Worm (Caenorhabditis elegans) whole organism, L4 larva: ENCODE measurements around the gene Y24D9A.6.

Experiments used
- F26F4.8 ChIP-seq: fragments of 200-800 bp; sonication (Bioruptor generic); conservative IDR thresholded peaks from 2 replicates; pipeline ENCODE4 v1.3.6; 2022; ENCODE audit warnings: missing genetic modification characterization, missing compliant biosample characterization
- F37D6.2 ChIP-seq: sonication (generic microtip); optimal IDR thresholded peaks from 2 replicates; lab custom pipeline; 2016; ENCODE audit warnings: mild to moderate bottlenecking, missing genetic modification characterization, missing compliant biosample characterization
- Y48G9A.11 ChIP-seq: fragments of 200-800 bp; sonication (Bioruptor generic); IDR thresholded peaks from 2 replicates; pipeline ENCODE4 v1.3.6; 2022; ENCODE audit warnings: missing genetic modification reagents, missing genetic modification characterization, missing compliant biosample characterization
- ZK337.2 ChIP-seq: fragments of 200-800 bp; sonication (Bioruptor generic); IDR thresholded peaks from 2 replicates; pipeline ENCODE4 v1.3.6; 2022; ENCODE audit warnings: missing genetic modification reagents, missing genetic modification characterization, missing compliant biosample characterization
- aha-1 ChIP-seq: fragments of 150-350 bp; peaks from one replicate; lab custom pipeline; 2014; ENCODE audit warnings: missing biosample characterization, missing genetic modification characterization
- aly-2 ChIP-seq: sonication (generic microtip); optimal IDR thresholded peaks from 2 replicates; lab custom pipeline; 2018; ENCODE audit warnings: missing biosample characterization, missing genetic modification characterization
- ama-1 ChIP-seq: fragments of 150-350 bp; optimal IDR thresholded peaks from 2 replicates; lab custom pipeline; 2014; ENCODE audit warnings: inconsistent platforms, mixed read lengths
- arid-1 ChIP-seq: fragments of 200-800 bp; sonication (Bioruptor generic); conservative IDR thresholded peaks from 2 replicates; pipeline ENCODE4 v1.3.6; 2022; ENCODE audit warnings: missing genetic modification reagents, missing genetic modification characterization, missing compliant biosample characterization
- ceh-28 ChIP-seq: fragments of 150-350 bp; optimal IDR thresholded peaks from 2 replicates; lab custom pipeline; 2014; ENCODE audit warnings: missing biosample characterization, missing genetic modification reagents, missing genetic modification characterization
- ctbp-1 ChIP-seq: fragments of 200-800 bp; sonication (Bioruptor generic); IDR thresholded peaks from 2 replicates; pipeline ENCODE4 v1.3.6; 2022; ENCODE audit warnings: missing genetic modification reagents, missing genetic modification characterization, missing compliant biosample characterization
- daf-12 ChIP-seq: fragments of 150-350 bp; optimal IDR thresholded peaks from 2 replicates; lab custom pipeline; 2014; ENCODE audit warnings: missing biosample characterization, missing genetic modification reagents, missing genetic modification characterization
- daf-19 ChIP-seq: fragments of 200-800 bp; sonication (Bioruptor generic); conservative IDR thresholded peaks from 2 replicates; pipeline ENCODE4 v1.3.6; 2022; ENCODE audit warnings: missing genetic modification characterization, missing compliant biosample characterization
- dmd-9 ChIP-seq: fragments of 200-800 bp; sonication (Bioruptor generic); IDR thresholded peaks from 2 replicates; pipeline ENCODE4 v1.3.6; 2022; ENCODE audit warnings: missing genetic modification reagents, missing genetic modification characterization, missing compliant biosample characterization
- dve-1 ChIP-seq: sonication (generic microtip); optimal IDR thresholded peaks from 2 replicates; lab custom pipeline; 2017; ENCODE audit warnings: antibody characterized with exemption, mild to moderate bottlenecking, missing genetic modification characterization, missing compliant biosample characterization; ENCODE audit not compliant: insufficient read depth
- fkh-10 ChIP-seq: fragments of 150-350 bp; optimal IDR thresholded peaks from 2 replicates; lab custom pipeline; 2014; ENCODE audit warnings: missing biosample characterization, missing genetic modification reagents, missing genetic modification characterization
- fos-1 ChIP-seq: fragments of 150-350 bp; optimal IDR thresholded peaks from 2 replicates; lab custom pipeline; 2014; ENCODE audit warnings: missing biosample characterization, missing genetic modification characterization
- gei-8 ChIP-seq: fragments of 200-800 bp; sonication (Bioruptor generic); optimal IDR thresholded peaks from 2 replicates; lab custom pipeline; 2018; ENCODE audit warnings: mild to moderate bottlenecking, missing genetic modification characterization, missing compliant biosample characterization
- hif-1 ChIP-seq, 2 experiments: sonication (generic microtip); optimal IDR thresholded peaks; 2 replicates each; lab custom pipeline; 2016 to 2017; ENCODE audit warnings: missing compliant biosample characterization in 2 of 2, missing genetic modification characterization in 2 of 2, missing genetic modification reagents in 2 of 2, missing genotype in 2 of 2, mild to moderate bottlenecking in 1 of 2
- hmg-1.1 ChIP-seq: fragments of 200-800 bp; sonication (Bioruptor generic); IDR thresholded peaks from 2 replicates; pipeline ENCODE4 v1.3.6; 2022; ENCODE audit warnings: missing genetic modification reagents, missing genetic modification characterization, missing compliant biosample characterization
- jun-1 ChIP-seq: fragments of 150-350 bp; optimal IDR thresholded peaks from 2 replicates; lab custom pipeline; 2014; ENCODE audit warnings: missing biosample characterization, missing genetic modification reagents, missing genetic modification characterization
- lim-7 ChIP-seq: fragments of 200-800 bp; sonication (Bioruptor generic); IDR thresholded peaks from 2 replicates; pipeline ENCODE4 v1.3.6; 2022; ENCODE audit warnings: missing genetic modification characterization, missing compliant biosample characterization
- lin-13 ChIP-seq: fragments of 150-350 bp; optimal IDR thresholded peaks from 2 replicates; lab custom pipeline; 2014; ENCODE audit warnings: missing biosample characterization, missing genetic modification reagents, missing genetic modification characterization
- lin-15B ChIP-seq: fragments of 150-350 bp; sonication (generic microtip); optimal IDR thresholded peaks from 3 replicates; lab custom pipeline; 2014; ENCODE audit warnings: missing biosample characterization, missing genetic modification characterization
- lin-38 ChIP-seq: fragments of 200-800 bp; sonication (Bioruptor generic); IDR thresholded peaks from 2 replicates; pipeline ENCODE4 v1.3.6; 2022; ENCODE audit warnings: missing genetic modification reagents, missing genetic modification characterization, missing compliant biosample characterization
- mdt-29 ChIP-seq: fragments of 200-800 bp; sonication (Bioruptor generic); IDR thresholded peaks from 2 replicates; pipeline ENCODE4 v1.3.6; 2022; ENCODE audit warnings: missing genetic modification reagents, missing genetic modification characterization, missing compliant biosample characterization
- mxl-2 ChIP-seq: fragments of 200-800 bp; sonication (Bioruptor generic); conservative IDR thresholded peaks from 2 replicates; pipeline ENCODE4 v1.3.6; 2022; ENCODE audit warnings: missing genetic modification reagents, missing genetic modification characterization, missing compliant biosample characterization
- mxl-3 ChIP-seq: fragments of 200-800 bp; sonication (Bioruptor generic); optimal IDR thresholded peaks from 2 replicates; lab custom pipeline; 2018; ENCODE audit warnings: mild to moderate bottlenecking, missing genetic modification characterization, missing compliant biosample characterization
- nhr-10 ChIP-seq: fragments of 150-350 bp; optimal IDR thresholded peaks from 2 replicates; lab custom pipeline; 2014; ENCODE audit warnings: missing biosample characterization, missing genetic modification characterization
- nhr-102 ChIP-seq: sonication (generic microtip); optimal IDR thresholded peaks from 2 replicates; lab custom pipeline; 2016; ENCODE audit warnings: mild to moderate bottlenecking, missing genetic modification characterization, moderate library complexity, missing compliant biosample characterization
- nhr-111 ChIP-seq: fragments of 200-800 bp; sonication (Bioruptor generic); optimal IDR thresholded peaks from 2 replicates; lab custom pipeline; 2018; ENCODE audit warnings: mild to moderate bottlenecking, missing genetic modification characterization, missing compliant biosample characterization
- nhr-28 ChIP-seq: fragments of 150-350 bp; optimal IDR thresholded peaks from 2 replicates; lab custom pipeline; 2014; ENCODE audit warnings: missing biosample characterization, missing genetic modification characterization
- nhr-77 ChIP-seq: fragments of 150-350 bp; optimal IDR thresholded peaks from 2 replicates; lab custom pipeline; 2014; ENCODE audit warnings: missing biosample characterization, missing genetic modification characterization
- sdz-12 ChIP-seq: fragments of 200-800 bp; sonication (Bioruptor generic); optimal IDR thresholded peaks from 2 replicates; lab custom pipeline; 2018; ENCODE audit warnings: mild to moderate bottlenecking, missing genetic modification characterization, missing compliant biosample characterization
- set-16 ChIP-seq: fragments of 200-800 bp; sonication (Bioruptor generic); IDR thresholded peaks from 2 replicates; pipeline ENCODE4 v1.3.6; 2022; ENCODE audit warnings: missing genetic modification reagents, missing genetic modification characterization, missing compliant biosample characterization
- skn-1 ChIP-seq: fragments of 150-350 bp; optimal IDR thresholded peaks from 2 replicates; lab custom pipeline; 2014; ENCODE audit warnings: missing biosample characterization, missing genetic modification characterization
- snpc-4 ChIP-seq: fragments of 150-350 bp; optimal IDR thresholded peaks from 2 replicates; lab custom pipeline; 2014; ENCODE audit warnings: missing biosample characterization, missing genetic modification characterization
- spr-3 ChIP-seq: fragments of 200-800 bp; sonication (Bioruptor generic); optimal IDR thresholded peaks from 2 replicates; lab custom pipeline; 2018; ENCODE audit warnings: mild to moderate bottlenecking, missing genetic modification characterization, missing compliant biosample characterization
- tag-97 ChIP-seq: fragments of 200-800 bp; sonication (Bioruptor generic); IDR thresholded peaks from 2 replicates; pipeline ENCODE4 v1.3.6; 2022; ENCODE audit warnings: missing genetic modification characterization, missing compliant biosample characterization
- tra-1 ChIP-seq: fragments of 200-800 bp; sonication (Bioruptor generic); IDR thresholded peaks from 2 replicates; pipeline ENCODE4 v1.3.6; 2022; ENCODE audit warnings: missing genetic modification reagents, missing genetic modification characterization, missing compliant biosample characterization
- unc-130 ChIP-seq: sonication (generic microtip); optimal IDR thresholded peaks from 2 replicates; lab custom pipeline; 2016; ENCODE audit warnings: missing genetic modification reagents, missing genetic modification characterization, missing compliant biosample characterization
- unc-62 ChIP-seq, 3 experiments: fragments of 150-350 bp in 1 of 3; sonication (generic microtip); optimal IDR thresholded peaks in 2 of 3; peaks in 1 of 3; 1 replicate in 1 of 3; 2 replicates in 2 of 3; lab custom pipeline; 2014 to 2017; ENCODE audit warnings: missing biosample characterization in 3 of 3, missing genetic modification characterization in 3 of 3, missing genetic modification reagents in 3 of 3, missing genotype in 1 of 3
- vab-7 ChIP-seq: fragments of 200-800 bp; sonication (Bioruptor generic); IDR thresholded peaks from 2 replicates; pipeline ENCODE4 v1.3.6; 2022; ENCODE audit warnings: missing genetic modification reagents, missing genetic modification characterization, missing compliant biosample characterization
- zag-1 ChIP-seq: fragments of 150-350 bp; optimal IDR thresholded peaks from 2 replicates; lab custom pipeline; 2014; ENCODE audit warnings: missing biosample characterization, missing genetic modification characterization
- zfp-2 ChIP-seq: sonication (generic microtip); optimal IDR thresholded peaks from 2 replicates; lab custom pipeline; 2016; ENCODE audit warnings: mild to moderate bottlenecking, missing genetic modification characterization, missing compliant biosample characterization
- zip-2 ChIP-seq: fragments of 150-350 bp; optimal IDR thresholded peaks from 2 replicates; lab custom pipeline; 2014; ENCODE audit warnings: missing biosample characterization, missing genetic modification characterization
- ztf-11 ChIP-seq: fragments of 150-350 bp; optimal IDR thresholded peaks from 2 replicates; lab custom pipeline; 2014; ENCODE audit warnings: missing biosample characterization, missing genetic modification characterization

The Y24D9A.6 gene

DNA sequence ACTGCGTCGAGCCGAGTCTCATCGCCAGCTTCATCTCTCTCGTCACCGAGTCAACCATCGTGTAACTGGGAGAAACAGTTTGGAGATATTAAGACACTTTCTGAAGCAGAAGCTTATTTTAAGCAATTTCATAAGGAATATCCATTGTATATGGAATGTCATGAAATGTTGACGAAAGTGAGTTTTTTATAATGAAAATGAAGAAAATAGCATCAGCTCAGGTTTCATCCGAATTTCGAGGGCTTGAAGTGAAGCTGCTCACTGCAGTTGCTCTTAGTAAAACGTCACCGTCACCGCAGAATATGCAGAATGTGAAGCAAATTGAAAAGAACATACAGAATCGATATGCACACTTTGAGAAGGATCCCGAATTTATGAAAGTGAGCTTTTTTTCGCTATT lies 12.9 kb upstream of the Y24D9A.6 start:
- no peak for TF ChIP-seq lin-15B
- no peak for TF ChIP-seq lim-7 (GFP tag; lab: Robert Waterston, UW)
- TF ChIP-seq ctbp-1 (GFP tag; lab: Robert Waterston, UW): no peak
- TF ChIP-seq jun-1 (tag; lab: Kevin White, UChicago): no peak
- no peak for TF ChIP-seq dmd-9 (GFP tag; lab: Robert Waterston, UW)
- TF ChIP-seq lin-13: no peak
- TF ChIP-seq ZK337.2 (GFP tag; lab: Robert Waterston, UW): no peak
- TF ChIP-seq vab-7 (GFP tag; lab: Robert Waterston, UW): no peak
- no peak for TF ChIP-seq mdt-29 (GFP tag; lab: Robert Waterston, UW)
- TF ChIP-seq arid-1 (GFP tag; lab: Robert Waterston, UW): no peak
- no peak for TF ChIP-seq F26F4.8 (GFP tag; lab: Robert Waterston, UW)
- no peak for TF ChIP-seq snpc-4
- TF ChIP-seq gei-8 (GFP tag; lab: Kevin White, UChicago): peak; percentile 18
- peak; percentile 10 for TF ChIP-seq sdz-12
- no peak for TF ChIP-seq mxl-3 (GFP tag; lab: Kevin White, UChicago)
- TF ChIP-seq unc-62 (GFP tag; optimal IDR thresholded peaks at IDR 0.05 in 1 of 2; lab: Kevin White, UChicago): peak in 1 of 2 experiments; percentile 84
- no peak for TF ChIP-seq unc-62 (tag; optimal IDR thresholded peaks at IDR 0.05; lab: Kevin White, UChicago)
- TF ChIP-seq fos-1 (tag; lab: Kevin White, UChicago): no peak
- TF ChIP-seq tra-1: no peak
- TF ChIP-seq zag-1 (tag; lab: Kevin White, UChicago): no peak
- TF ChIP-seq dve-1 (tag; lab: Kevin White, UChicago): no peak
- peak; percentile 86 for TF ChIP-seq aha-1 (tag; lab: Kevin White, UChicago)
- TF ChIP-seq daf-19 (GFP tag; lab: Robert Waterston, UW): no peak
- no peak for TF ChIP-seq unc-130 (GFP tag; lab: Kevin White, UChicago)
- TF ChIP-seq, all 104 proteins: peak for 4

- TF ChIP-seq zfp-2 (tag; lab: Kevin White, UChicago): no peak
- TF ChIP-seq nhr-10 (tag; lab: Kevin White, UChicago): no peak
- no peak for TF ChIP-seq daf-12 (tag; lab: Kevin White, UChicago)
- TF ChIP-seq snpc-4: no peak
- TF ChIP-seq set-16: peak; percentile 67
- TF ChIP-seq ZK337.2 (GFP tag; lab: Robert Waterston, UW): no peak
Observed at ce11 chrIV:4411948-4412335, 11.7 kb upstream of the Y24D9A.6 start.

DNA sequence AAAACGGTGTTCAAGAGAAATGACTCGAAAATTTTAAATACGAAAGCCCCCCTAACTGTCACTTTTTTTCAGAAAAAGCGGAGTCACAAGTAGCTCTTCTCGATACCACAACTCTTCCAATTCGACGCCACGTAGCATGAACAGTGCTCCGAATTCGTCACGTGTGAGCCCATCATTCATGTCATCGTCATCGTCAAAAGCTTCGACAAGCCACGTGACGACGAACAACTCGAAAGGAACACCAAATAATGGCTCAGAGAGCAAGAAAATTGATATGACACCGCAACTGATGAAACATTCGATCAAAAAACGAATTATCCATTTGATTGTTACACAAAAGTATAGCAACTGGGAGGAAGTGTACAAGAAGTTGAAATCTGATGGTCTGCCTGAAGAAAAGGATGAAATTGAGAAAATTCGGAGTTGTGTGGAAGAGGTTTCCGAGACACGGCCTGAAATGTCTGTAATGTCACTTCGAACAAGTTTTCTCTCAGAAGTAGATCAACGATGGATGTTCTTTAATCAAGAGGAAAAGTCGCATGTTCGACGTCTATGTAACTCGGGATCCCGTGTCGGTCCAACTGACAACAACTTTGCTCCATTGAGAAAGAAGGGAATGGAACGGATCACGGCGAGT lies 11.2 kb upstream of the Y24D9A.6 start:
- TF ChIP-seq set-16: no peak
- no peak for TF ChIP-seq tag-97
- no peak for TF ChIP-seq ztf-11 (tag; lab: Kevin White, UChicago)
- no peak for TF ChIP-seq ceh-28 (tag; lab: Kevin White, UChicago)
- TF ChIP-seq aly-2 (tag; lab: Kevin White, UChicago): no peak
- TF ChIP-seq ZK337.2 (GFP tag; lab: Robert Waterston, UW): no peak
- TF ChIP-seq nhr-111 (GFP tag; lab: Kevin White, UChicago): no peak
- no peak for TF ChIP-seq nhr-10 (tag; lab: Kevin White, UChicago)
- peak in 1 of 2 experiments; percentile 5 for TF ChIP-seq hif-1 (tag; optimal IDR thresholded peaks at IDR 0.05; lab: Kevin White, UChicago)
- TF ChIP-seq mxl-2 (GFP tag; lab: Robert Waterston, UW): no peak
- no peak for TF ChIP-seq hmg-1.1 (GFP tag; lab: Robert Waterston, UW)
- TF ChIP-seq Y48G9A.11: no peak
- TF ChIP-seq F37D6.2: no peak
- no peak for TF ChIP-seq mxl-3 (GFP tag; lab: Kevin White, UChicago)
- TF ChIP-seq nhr-77: no peak
- no peak for TF ChIP-seq fos-1 (tag; lab: Kevin White, UChicago)
- no peak for TF ChIP-seq zfp-2 (tag; lab: Kevin White, UChicago)
- TF ChIP-seq aha-1 (tag; lab: Kevin White, UChicago): peak; percentile 2
- no peak for TF ChIP-seq lin-13
- no peak for TF ChIP-seq arid-1 (GFP tag; lab: Robert Waterston, UW)
- no peak for TF ChIP-seq zip-2 (tag; lab: Kevin White, UChicago)
- TF ChIP-seq snpc-4: no peak
- TF ChIP-seq lin-38 (GFP tag; lab: Robert Waterston, UW): no peak
- TF ChIP-seq ama-1 (lab: Kevin White, UChicago): peak; percentile 1
- no peak for TF ChIP-seq nhr-28 (tag; lab: Kevin White, UChicago)
- TF ChIP-seq mdt-29 (GFP tag; lab: Robert Waterston, UW): no peak
- TF ChIP-seq fkh-10: no peak
- no peak for TF ChIP-seq nhr-102
- TF ChIP-seq skn-1 (tag; lab: Kevin White, UChicago): no peak
- TF ChIP-seq spr-3: no peak
- no peak for TF ChIP-seq tra-1
